Worm (Caenorhabditis elegans) whole organism, L4/young adult: ENCODE results near the gene D1086.2.
"Not testable (repeated sequence)": the region's sequence is repeated elsewhere in the genome, so short reads cannot be mapped to it uniquely, and the experiment has no call there.

Experiments
- W03F9.2 ChIP-seq: fragments of 150-350 bp; optimal IDR thresholded peaks from 2 replicates; lab custom pipeline; 2014; ENCODE audit warnings: missing biosample characterization, missing genetic modification characterization
- dao-5 ChIP-seq: sonication (generic microtip); optimal IDR thresholded peaks from 2 replicates; lab custom pipeline; 2016; ENCODE audit warnings: missing genotype, missing genetic modification characterization, moderate library complexity, missing compliant biosample characterization
- him-1 ChIP-seq: sonication (generic microtip); optimal IDR thresholded peaks from 2 replicates; lab custom pipeline; 2016; ENCODE audit warnings: missing genotype, missing genetic modification reagents, missing genetic modification characterization, missing compliant biosample characterization

DNA sequence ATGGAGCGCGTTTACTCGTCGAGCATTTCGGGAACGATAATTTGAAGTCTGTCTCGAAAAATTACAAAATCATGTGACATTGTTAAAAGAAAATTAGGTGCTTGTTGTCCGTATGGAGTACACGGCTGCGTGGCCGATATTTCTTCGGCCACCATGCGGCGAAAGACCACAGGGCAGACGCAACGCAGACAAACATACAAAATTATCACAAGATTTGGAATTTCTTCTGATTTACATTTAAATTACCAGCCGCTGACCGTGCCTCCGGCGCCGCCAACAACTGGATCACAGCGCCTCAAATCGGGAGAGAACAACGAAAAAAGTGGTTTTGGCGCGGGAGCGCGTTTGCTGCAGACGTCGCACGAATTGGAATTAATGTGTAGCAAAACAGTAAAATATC, 43.4 kb downstream of the D1086.2 start:
- TF ChIP-seq him-1 (peak; percentile 65), W03F9.2 (tag; lab: Kevin White, UChicago) (peak; percentile 71)
- TF ChIP-seq dao-5 (tag; lab: Kevin White, UChicago) = not testable (repeated sequence)
